Fruit fly (Drosophila melanogaster): ENCODE data around the gene Pgant4.

The Pgant4 gene

DNA sequence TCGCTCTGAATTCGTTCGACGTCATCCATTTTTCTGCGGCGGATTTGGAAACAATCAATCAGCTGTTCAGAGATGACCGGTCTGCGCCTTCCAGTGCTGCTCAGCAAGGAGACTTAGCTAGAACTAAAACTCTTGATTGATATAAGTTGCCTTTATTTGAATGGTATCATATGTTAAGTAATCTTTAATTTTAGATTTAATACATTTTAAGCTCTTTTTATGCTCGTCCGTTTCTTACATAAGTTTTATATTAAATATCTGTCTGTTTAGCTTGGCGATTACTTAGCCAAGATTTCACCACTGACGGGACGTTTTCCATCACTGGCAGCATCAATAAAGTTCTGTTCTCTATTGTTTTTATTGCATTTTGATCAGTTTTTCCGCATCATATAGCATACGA is 15.4 kb upstream of the Pgant4 start, which contains the start of the genes Cog3 and Sec5 (continued):
- peak; percentile 58 for TF ChIP-seq CG10979 (tag; optimal IDR thresholded peaks at IDR 0.05)
- TF ChIP-seq CG18011 (GFP tag; optimal IDR thresholded peaks at IDR 0.05) = peak; percentile 29
- TF ChIP-seq NC2β (GFP tag; optimal IDR thresholded peaks at IDR 0.05) = peak; percentile 17
- no peak for TF ChIP-seq CG18619 (GFP tag; optimal IDR thresholded peaks at IDR 0.05)
- TF ChIP-seq Med (GFP tag) = peak; percentile 89
- peak; percentile 28; the same call in 1 of the 2 replicates for TF ChIP-seq CG6272 (GFP tag; IDR thresholded peaks at IDR 0.05)
- no peak for TF ChIP-seq Hmx (GFP tag; optimal IDR thresholded peaks at IDR 0.05)
- TF ChIP-seq Dp (GFP tag; optimal IDR thresholded peaks at IDR 0.05) = no peak
- TF ChIP-seq YL-1 (GFP tag; optimal IDR thresholded peaks at IDR 0.05) = peak; percentile 86
- no peak for TF ChIP-seq prd (optimal IDR thresholded peaks at IDR 0.05)
- peak; percentile 67; the same call in 2 of the 3 replicates for TF ChIP-seq prd (GFP tag; IDR thresholded peaks at IDR 0.05)
- TF ChIP-seq oc (tag; optimal IDR thresholded peaks at IDR 0.05) = no peak
- TF ChIP-seq CG34422 (GFP tag; IDR thresholded peaks at IDR 0.05) = peak; percentile 82
- TF ChIP-seq CG3065 (GFP tag; optimal IDR thresholded peaks at IDR 0.05) = no peak
- TF ChIP-seq Hand (GFP tag; optimal IDR thresholded peaks at IDR 0.05) = no peak
- peak; percentile 65 for TF ChIP-seq CG34376 (GFP tag; optimal IDR thresholded peaks at IDR 0.05)
- TF ChIP-seq emc (GFP tag; optimal IDR thresholded peaks at IDR 0.05) = no peak
- no peak for TF ChIP-seq CG18764 (GFP tag; optimal IDR thresholded peaks at IDR 0.05)
- TF ChIP-seq org-1 (GFP tag; optimal IDR thresholded peaks at IDR 0.05) = no peak
- TF ChIP-seq CG4820 (GFP tag; optimal IDR thresholded peaks at IDR 0.05) = peak; percentile 27
- TF ChIP-seq mam (GFP tag; optimal IDR thresholded peaks at IDR 0.05) = peak; percentile 54
- TF ChIP-seq Dll (GFP tag; IDR thresholded peaks at IDR 0.05; ENCODE audit: partially characterized antibody) = no peak; the same call in 3 of the 4 replicates
- peak; percentile 61 for TF ChIP-seq Chrac-16 (GFP tag; optimal IDR thresholded peaks at IDR 0.05)
- no peak for TF ChIP-seq bigmax (GFP tag; optimal IDR thresholded peaks at IDR 0.05)
- peak; percentile 77 for TF ChIP-seq CG9932 (GFP tag; IDR thresholded peaks at IDR 0.05)
- no peak for TF ChIP-seq CG6813 (GFP tag; optimal IDR thresholded peaks at IDR 0.05)
- TF ChIP-seq pan (optimal IDR thresholded peaks at IDR 0.05) = no peak
- peak in 1 of 2 experiments; percentile 69 for TF ChIP-seq pan (GFP tag; optimal IDR thresholded peaks at IDR 0.05 in 1 of 2, IDR thresholded peaks at IDR 0.05 in 1 of 2)
- no peak for TF ChIP-seq CG13296 (GFP tag; optimal IDR thresholded peaks at IDR 0.05)
- no peak for TF ChIP-seq ewg (GFP tag; optimal IDR thresholded peaks at IDR 0.05)
- TF ChIP-seq Sin3A (optimal IDR thresholded peaks at IDR 0.05) = peak; percentile 76
- peak; percentile 65 for TF ChIP-seq tin (GFP tag; optimal IDR thresholded peaks at IDR 0.05)
- peak; percentile 60 for TF ChIP-seq CG17186 (GFP tag; optimal IDR thresholded peaks at IDR 0.05)
- TF ChIP-seq CG7357 (GFP tag; IDR thresholded peaks at IDR 0.05) = 0 out of 3 replicates have a peak, but pooled peaks have one; percentile 45
- TF ChIP-seq Poxn (GFP tag; IDR thresholded peaks at IDR 0.05) = no peak
- no peak for TF ChIP-seq en (GFP tag; optimal IDR thresholded peaks at IDR 0.05)
- no peak; the same call in 1 of the 2 replicates for TF ChIP-seq ara (GFP tag; IDR thresholded peaks at IDR 0.05)
- no peak for TF ChIP-seq CG42726 (GFP tag; IDR thresholded peaks at IDR 0.05; ENCODE audit: partially characterized antibody)
- no peak for TF ChIP-seq kah (GFP tag; optimal IDR thresholded peaks at IDR 0.05)
- peak; percentile 81 for TF ChIP-seq sug (tag; optimal IDR thresholded peaks at IDR 0.05)
- no peak for TF ChIP-seq danr (GFP tag; IDR thresholded peaks at IDR 0.05)
- TF ChIP-seq CG12155 (GFP tag; optimal IDR thresholded peaks at IDR 0.05) = no peak
- TF ChIP-seq CG16813 (GFP tag; IDR thresholded peaks at IDR 0.05; ENCODE audit: partially characterized antibody) = 0 out of 3 replicates have a peak, but pooled peaks have one; percentile 8
- peak; percentile 29 for TF ChIP-seq CrebB (tag; optimal IDR thresholded peaks at IDR 0.05)
- TF ChIP-seq CG8388 (GFP tag; optimal IDR thresholded peaks at IDR 0.05) = no peak
- TF ChIP-seq Camta (GFP tag; optimal IDR thresholded peaks at IDR 0.05) = peak; percentile 30
- peak; percentile 79 for TF ChIP-seq CG14710 (tag; optimal IDR thresholded peaks at IDR 0.05)
- peak; percentile 58 for TF ChIP-seq Xbp1 (GFP tag; optimal IDR thresholded peaks at IDR 0.05)
- peak; percentile 72 for TF ChIP-seq CoRest (tag; optimal IDR thresholded peaks at IDR 0.05)
- TF ChIP-seq CG12942 (GFP tag; optimal IDR thresholded peaks at IDR 0.05) = peak; percentile 18
- 0 out of 2 replicates have a peak, but pooled peaks have one; percentile 6 for TF ChIP-seq Bgb (GFP tag; IDR thresholded peaks at IDR 0.05; ENCODE audit: partially characterized antibody)
